Worm (Caenorhabditis elegans) whole organism, dauer: ENCODE measurements around the gene C28D4.8.
"Not testable (repeated sequence)": the region's sequence is repeated elsewhere in the genome, so short reads cannot be mapped to it uniquely, and the experiment has no call there.

Experiments
- unc-62 ChIP-seq: sonication (generic microtip); optimal IDR thresholded peaks from 2 replicates; lab custom pipeline; 2017; ENCODE audit warnings: missing biosample characterization, missing genetic modification reagents, missing genetic modification characterization

C28D4.8 gene

ce11 chrIV:9757425-9757740, 9.1 kb upstream of the C28D4.8 start, which contains the start of gene nhr-97:
TSS of gene nhr-97 (plus strand) at chrIV:9757641.
- TF ChIP-seq unc-62 (GFP tag; lab: Kevin White, UChicago) = no peak

- no peak for TF ChIP-seq unc-62 (GFP tag; lab: Kevin White, UChicago)
Measured at ce11 chrIV:9756647-9757424, 8.6 kb upstream of the C28D4.8 start.

ce11 chrIV:9755713-9756112, 7.5 kb upstream of the C28D4.8 start:
- TF ChIP-seq unc-62 (GFP tag; lab: Kevin White, UChicago) = no peak

- no peak for TF ChIP-seq unc-62 (GFP tag; lab: Kevin White, UChicago)
Measured at ce11 chrIV:9746762-9747161, 1.5 kb downstream of the C28D4.8 start, which contains the start of gene C28D4.5. TSS of gene C28D4.5 (minus strand) at chrIV:9746862.

ce11 chrIV:9744905-9745304, 3.3 kb downstream of the C28D4.8 start, which contains the start of gene C28D4.4:
TSS of gene C28D4.4 (minus strand) at chrIV:9745005.
- no peak for TF ChIP-seq unc-62 (GFP tag; lab: Kevin White, UChicago)

ce11 chrIV:9742883-9743282, 5.4 kb downstream of the C28D4.8 start, which contains the start of gene C28D4.7:
TSS of gene C28D4.7 (minus strand) at chrIV:9743147.
- TF ChIP-seq unc-62 (GFP tag; lab: Kevin White, UChicago) = no peak

- TF ChIP-seq unc-62 (GFP tag; lab: Kevin White, UChicago) = not testable (repeated sequence)
Measured at ce11 chrIV:9740851-9741549, 7.2 kb downstream of the C28D4.8 start, which contains the start of gene gln-6. TSS of gene gln-6 (minus strand) at chrIV:9740901.

- TF ChIP-seq unc-62 (GFP tag; lab: Kevin White, UChicago) = no peak
Measured at ce11 chrIV:9739001-9739400, 9.2 kb downstream of the C28D4.8 start.

ce11 chrIV:9738194-9738593, 10.0 kb downstream of the C28D4.8 start, which contains the start of gene C28D4.10:
TSS of gene C28D4.10 (plus strand) at chrIV:9738494.
- TF ChIP-seq unc-62 (GFP tag; lab: Kevin White, UChicago) = no peak

- TF ChIP-seq unc-62 (GFP tag; lab: Kevin White, UChicago) = no peak
Measured at ce11 chrIV:9737204-9737790, 10.9 kb downstream of the C28D4.8 start, which contains the start of gene cka-1. TSS of gene cka-1 (minus strand) at chrIV:9737621.

ce11 chrIV:9735750-9736149, 12.5 kb downstream of the C28D4.8 start:
- TF ChIP-seq unc-62 (GFP tag; lab: Kevin White, UChicago) = no peak

- no peak for TF ChIP-seq unc-62 (GFP tag; lab: Kevin White, UChicago)
Measured at ce11 chrIV:9734861-9735260, 13.4 kb downstream of the C28D4.8 start.

- TF ChIP-seq unc-62 (GFP tag; lab: Kevin White, UChicago) = no peak
Measured at ce11 chrIV:9733904-9734303, 14.3 kb downstream of the C28D4.8 start.

ce11 chrIV:9728376-9728775, 19.9 kb downstream of the C28D4.8 start, which contains the start of gene nhr-100:
TSS of gene nhr-100 (plus strand) at chrIV:9728676.
- TF ChIP-seq unc-62 (GFP tag; lab: Kevin White, UChicago) = no peak

- no peak for TF ChIP-seq unc-62 (GFP tag; lab: Kevin White, UChicago)
Measured at ce11 chrIV:9727217-9727616, 21.0 kb downstream of the C28D4.8 start.

- TF ChIP-seq unc-62 (GFP tag; lab: Kevin White, UChicago) = no peak
Measured at ce11 chrIV:9725468-9725985, 22.7 kb downstream of the C28D4.8 start.
